Fruit fly (Drosophila melanogaster) whole organism, embryonic: Measurements from ENCODE around the gene Zir.
A peak's percentile ranks its signal among the peaks of the same experiment; 100 is the strongest.

Source experiments
- Adf1 ChIP-seq: fragments of 200-800 bp; sonication (Bioruptor generic); IDR thresholded peaks from 2 replicates; pipeline ENCODE4 v1.3.6; 2022; ENCODE audit warnings: missing biosample characterization, missing genetic modification characterization
- Bgb ChIP-seq: fragments of 200-800 bp; sonication (Bioruptor generic); IDR thresholded peaks from 2 replicates; pipeline ENCODE4 v1.3.6; 2022; ENCODE audit warnings: missing biosample characterization, missing genetic modification characterization; ENCODE audit not compliant: partially characterized antibody
- BtbVII ChIP-seq: fragments of 200-800 bp; sonication (Bioruptor generic); optimal IDR thresholded peaks from 3 replicates; lab custom pipeline; 2017; ENCODE audit warnings: missing biosample characterization, mild to moderate bottlenecking, missing genetic modification characterization
- CG10267 ChIP-seq: fragments of 200-800 bp; sonication (Bioruptor generic); optimal IDR thresholded peaks from 2 replicates; lab custom pipeline; 2018; ENCODE audit warnings: missing biosample characterization, mild to moderate bottlenecking, missing genetic modification characterization, moderate library complexity
- CG10565 ChIP-seq: fragments of 200-800 bp; sonication (Bioruptor generic); optimal IDR thresholded peaks from 3 replicates; lab custom pipeline; 2016; ENCODE audit warnings: missing biosample characterization, mild to moderate bottlenecking, missing genetic modification characterization
- CG13287 ChIP-seq: fragments of 200-800 bp; sonication (Bioruptor generic); IDR thresholded peaks from 2 replicates; pipeline ENCODE4 v1.3.6; 2022; ENCODE audit warnings: missing biosample characterization, missing genetic modification characterization; ENCODE audit not compliant: partially characterized antibody
- CG13296 ChIP-seq: fragments of 200-800 bp; sonication (Bioruptor generic); optimal IDR thresholded peaks from 3 replicates; lab custom pipeline; 2018; ENCODE audit warnings: missing biosample characterization, mild to moderate bottlenecking, missing genetic modification characterization
- CG13624 ChIP-seq: fragments of 200-800 bp; sonication (Bioruptor generic); optimal IDR thresholded peaks from 2 replicates; lab custom pipeline; 2016; ENCODE audit warnings: missing biosample characterization, missing genetic modification characterization
- CG15514 ChIP-seq: fragments of 200-800 bp; sonication (Bioruptor generic); optimal IDR thresholded peaks from 3 replicates; lab custom pipeline; 2017; ENCODE audit warnings: missing biosample characterization, missing genetic modification characterization, mild to moderate bottlenecking, moderate library complexity, missing genetic modification reagents
- CG16813 ChIP-seq: fragments of 200-800 bp; sonication (Bioruptor generic); IDR thresholded peaks from 3 replicates; pipeline ENCODE4 v1.3.6; 2022; ENCODE audit warnings: missing biosample characterization, missing genetic modification characterization; ENCODE audit not compliant: partially characterized antibody
- CG17829 ChIP-seq: fragments of 200-800 bp; optimal IDR thresholded peaks from 2 replicates; lab custom pipeline; 2019; ENCODE audit warnings: missing biosample characterization, mild to moderate bottlenecking, missing genetic modification characterization, moderate library complexity
- CG2116 ChIP-seq: fragments of 200-800 bp; sonication (Bioruptor generic); optimal IDR thresholded peaks from 3 replicates; lab custom pipeline; 2018; ENCODE audit warnings: missing biosample characterization, mild to moderate bottlenecking, missing genetic modification characterization
- CG2129 ChIP-seq: fragments of 200-800 bp; sonication (Bioruptor generic); IDR thresholded peaks from 2 replicates; pipeline ENCODE4 v1.3.6; 2022; ENCODE audit warnings: missing biosample characterization, missing genetic modification characterization; ENCODE audit not compliant: partially characterized antibody
- CG30403 ChIP-seq: fragments of 200-800 bp; sonication (Bioruptor generic); optimal IDR thresholded peaks from 3 replicates; lab custom pipeline; 2016; ENCODE audit warnings: missing biosample characterization, missing genetic modification characterization
- CG34224 ChIP-seq: fragments of 200-800 bp; sonication (Bioruptor generic); IDR thresholded peaks from 3 replicates; pipeline ENCODE4 v1.3.6; 2022; ENCODE audit warnings: missing biosample characterization, missing genetic modification characterization; ENCODE audit not compliant: partially characterized antibody
- CG34422 ChIP-seq: fragments of 200-800 bp; sonication (Bioruptor generic); IDR thresholded peaks from 3 replicates; pipeline ENCODE4 v1.3.6; 2022; ENCODE audit warnings: missing biosample characterization, missing genetic modification characterization
- CG42726 ChIP-seq: fragments of 200-800 bp; sonication (Bioruptor generic); IDR thresholded peaks from 2 replicates; pipeline ENCODE4 v1.3.6; 2022; ENCODE audit warnings: missing biosample characterization, missing genetic modification characterization; ENCODE audit not compliant: partially characterized antibody
- CG6791 ChIP-seq: fragments of 200-800 bp; sonication (Bioruptor generic); IDR thresholded peaks from 3 replicates; pipeline ENCODE4 v1.3.6; 2022; ENCODE audit warnings: missing biosample characterization, missing genetic modification characterization; ENCODE audit not compliant: partially characterized antibody
- CG7928 ChIP-seq: fragments of 200-800 bp; sonication (Bioruptor generic); optimal IDR thresholded peaks from 2 replicates; lab custom pipeline; 2017; ENCODE audit warnings: missing biosample characterization, mild to moderate bottlenecking, missing genetic modification characterization
- CG7963 ChIP-seq: fragments of 200-800 bp; sonication (Bioruptor generic); IDR thresholded peaks from 3 replicates; pipeline ENCODE4 v1.3.6; 2022; ENCODE audit warnings: missing biosample characterization, missing genetic modification characterization; ENCODE audit not compliant: partially characterized antibody
- CG9876 ChIP-seq: fragments of 200-800 bp; sonication (Bioruptor generic); optimal IDR thresholded peaks from 2 replicates; lab custom pipeline; 2016; ENCODE audit warnings: missing biosample characterization, missing genetic modification characterization
- Dll ChIP-seq: fragments of 200-800 bp; sonication (Bioruptor generic); IDR thresholded peaks from 4 replicates; pipeline ENCODE4 v1.3.6; 2022; ENCODE audit warnings: missing biosample characterization, missing genetic modification characterization; ENCODE audit not compliant: partially characterized antibody
- Fer1 ChIP-seq: fragments of 200-800 bp; sonication (Bioruptor generic); optimal IDR thresholded peaks from 2 replicates; lab custom pipeline; 2017; ENCODE audit warnings: missing biosample characterization, mild to moderate bottlenecking, missing genetic modification characterization
- HmgZ ChIP-seq: fragments of 200-800 bp; sonication (Bioruptor generic); optimal IDR thresholded peaks from 2 replicates; lab custom pipeline; 2018; ENCODE audit warnings: missing biosample characterization, mild to moderate bottlenecking, missing genetic modification characterization
- MBD-R2 ChIP-seq: fragments of 200-800 bp; sonication (Bioruptor generic); IDR thresholded peaks from 2 replicates; pipeline ENCODE4 v1.3.6; 2022; ENCODE audit warnings: missing biosample characterization, missing genetic modification characterization
- Max ChIP-seq: fragments of 200-800 bp; sonication (Bioruptor generic); optimal IDR thresholded peaks from 2 replicates; lab custom pipeline; 2016; ENCODE audit warnings: missing biosample characterization, mild to moderate bottlenecking, missing genetic modification characterization
- Med ChIP-seq: fragments of 200-800 bp; sonication (Bioruptor generic); peaks from one replicate; lab custom pipeline; 2016; ENCODE audit warnings: missing biosample characterization, missing genetic modification characterization, mild to moderate bottlenecking, inconsistent platforms, moderate library complexity
- Meics ChIP-seq: fragments of 200-800 bp; sonication (Bioruptor generic); optimal IDR thresholded peaks from 2 replicates; lab custom pipeline; 2017; ENCODE audit warnings: missing biosample characterization, mild to moderate bottlenecking, missing genetic modification characterization
- Opbp ChIP-seq: fragments of 200-800 bp; sonication (Bioruptor generic); IDR thresholded peaks from 3 replicates; pipeline ENCODE4 v1.3.6; 2022; ENCODE audit warnings: missing biosample characterization, missing genetic modification characterization; ENCODE audit not compliant: partially characterized antibody
- Scr ChIP-seq: fragments of 200-800 bp; sonication (Bioruptor generic); IDR thresholded peaks from 2 replicates; pipeline ENCODE4 v1.3.6; 2022; ENCODE audit warnings: missing biosample characterization, missing genetic modification characterization; ENCODE audit not compliant: partially characterized antibody
- Sry-β ChIP-seq: fragments of 200-800 bp; sonication (Bioruptor generic); optimal IDR thresholded peaks from 2 replicates; lab custom pipeline; 2018; ENCODE audit warnings: missing biosample characterization, mild to moderate bottlenecking, missing genetic modification characterization, moderate library complexity
- YL-1 ChIP-seq: fragments of 200-800 bp; sonication (Bioruptor generic); optimal IDR thresholded peaks from 3 replicates; lab custom pipeline; 2017; ENCODE audit warnings: missing biosample characterization, mild to moderate bottlenecking, missing genetic modification characterization
- amos ChIP-seq: fragments of 200-800 bp; sonication (Bioruptor generic); IDR thresholded peaks from 2 replicates; pipeline ENCODE4 v1.3.6; 2022; ENCODE audit warnings: missing biosample characterization, missing genetic modification characterization; ENCODE audit not compliant: partially characterized antibody
- ase ChIP-seq: fragments of 200-800 bp; sonication (Bioruptor generic); IDR thresholded peaks from 3 replicates; pipeline ENCODE4 v1.3.6; 2022; ENCODE audit warnings: missing biosample characterization, missing genetic modification characterization
- eve ChIP-seq, 2 experiments: fragments of >200 bp; optimal IDR thresholded peaks; 2 replicates each; lab custom pipeline; 2017; ENCODE audit warnings: missing biosample characterization in 2 of 2, missing genetic modification characterization in 2 of 2
- hbn ChIP-seq: fragments of 200-800 bp; sonication (Bioruptor generic); IDR thresholded peaks from 2 replicates; pipeline ENCODE4 v1.3.6; 2022; ENCODE audit warnings: missing biosample characterization, missing genetic modification characterization; ENCODE audit not compliant: partially characterized antibody
- nerfin-1 ChIP-seq: fragments of 200-800 bp; sonication (Bioruptor generic); optimal IDR thresholded peaks from 3 replicates; lab custom pipeline; 2019; ENCODE audit warnings: missing biosample characterization, mild to moderate bottlenecking, missing genetic modification characterization, moderate library complexity
- repo ChIP-seq: fragments of 200-800 bp; sonication (Bioruptor generic); optimal IDR thresholded peaks from 2 replicates; lab custom pipeline; 2016; ENCODE audit warnings: missing biosample characterization, missing genetic modification characterization
- row ChIP-seq: fragments of 200-800 bp; sonication (Bioruptor generic); IDR thresholded peaks from 3 replicates; pipeline ENCODE4 v1.3.6; 2022; ENCODE audit warnings: missing biosample characterization, missing genetic modification characterization
- sens ChIP-seq: fragments of 200-800 bp; sonication (Bioruptor generic); peaks from one replicate; lab custom pipeline; 2016; ENCODE audit warnings: missing biosample characterization, missing genetic modification characterization
- sr ChIP-seq: fragments of 200-800 bp; sonication (Bioruptor generic); IDR thresholded peaks from 3 replicates; pipeline ENCODE4 v1.3.6; 2022; ENCODE audit warnings: missing biosample characterization, missing genetic modification characterization
- tna ChIP-seq: fragments of 200-800 bp; sonication (Bioruptor generic); IDR thresholded peaks from 2 replicates; pipeline ENCODE4 v1.3.6; 2022; ENCODE audit warnings: missing biosample characterization, missing genetic modification characterization; ENCODE audit not compliant: partially characterized antibody
- trem ChIP-seq: fragments of 200-800 bp; optimal IDR thresholded peaks from 3 replicates; lab custom pipeline; 2019; ENCODE audit warnings: missing biosample characterization, mild to moderate bottlenecking, missing genetic modification characterization, moderate library complexity
- trh ChIP-seq: fragments of 200-800 bp; sonication (Bioruptor generic); optimal IDR thresholded peaks from 2 replicates; lab custom pipeline; 2016; ENCODE audit warnings: missing biosample characterization, missing genetic modification characterization
- unc-4 ChIP-seq: fragments of 200-800 bp; sonication (Bioruptor generic); IDR thresholded peaks from 2 replicates; pipeline ENCODE4 v1.3.6; 2022; ENCODE audit warnings: missing biosample characterization, missing genetic modification characterization; ENCODE audit not compliant: partially characterized antibody
- vnd ChIP-seq: fragments of 200-800 bp; sonication (Bioruptor generic); IDR thresholded peaks from 3 replicates; pipeline ENCODE4 v1.3.6; 2022; ENCODE audit warnings: missing biosample characterization, missing genetic modification characterization; ENCODE audit not compliant: partially characterized antibody
- vvl ChIP-seq: fragments of 200-800 bp; sonication (Bioruptor generic); IDR thresholded peaks from 2 replicates; pipeline ENCODE4 v1.3.6; 2022; ENCODE audit warnings: missing biosample characterization, missing genetic modification characterization
- zen2 ChIP-seq: fragments of 200-800 bp; sonication (Bioruptor generic); IDR thresholded peaks from 3 replicates; pipeline ENCODE4 v1.3.6; 2022; ENCODE audit warnings: missing biosample characterization, missing genetic modification characterization; ENCODE audit not compliant: partially characterized antibody

The Zir gene

DNA sequence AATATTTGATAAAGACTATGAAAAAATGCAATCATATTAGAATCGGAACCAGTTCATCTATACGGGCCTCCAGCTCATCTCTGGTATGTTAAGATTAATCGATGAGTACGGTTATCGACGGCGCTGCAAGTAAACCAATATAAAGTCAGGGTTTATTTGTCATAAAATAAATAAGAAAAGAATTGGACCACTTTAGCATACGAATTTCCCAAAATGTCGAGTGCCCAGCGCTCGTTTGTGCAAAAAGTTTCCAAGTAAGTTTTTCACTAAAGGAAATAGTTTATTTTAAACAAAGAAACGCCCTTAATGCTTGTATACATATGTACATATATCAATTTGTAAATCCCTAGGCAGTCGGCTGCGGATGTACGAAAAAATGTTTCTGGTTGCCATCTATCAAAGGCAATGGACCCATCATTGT, at the start of gene Zir:
TSS of gene Zir (plus strand) at position 101 of the 421 bp plus-strand sequence.
- peak; percentile 14 for TF ChIP-seq BtbVII (GFP tag; lab: Kevin White, UChicago)
- peak; percentile 58; the same call in 2 of the 3 replicates for TF ChIP-seq CG6791 (GFP tag; lab: Robert Waterston, UW)
- TF ChIP-seq trem: peak; percentile 30
- TF ChIP-seq Scr (GFP tag; lab: Robert Waterston, UW): peak; percentile 71
- peak; percentile 66; the same call in 2 of the 4 replicates for TF ChIP-seq Dll
- TF ChIP-seq eve (GFP tag; optimal IDR thresholded peaks at IDR 0.05; lab: Kevin White, UChicago): peak in 1 of 2 experiments; percentile 75
- peak; percentile 13 for TF ChIP-seq CG13624 (GFP tag; lab: Kevin White, UChicago)
- TF ChIP-seq YL-1 (GFP tag; lab: Kevin White, UChicago): peak; percentile 40
- TF ChIP-seq Fer1 (GFP tag; lab: Kevin White, UChicago): peak; percentile 42
- peak; percentile 3 for TF ChIP-seq CG30403 (GFP tag; lab: Kevin White, UChicago)
- no peak for TF ChIP-seq Max (GFP tag; lab: Kevin White, UChicago)
- peak; percentile 83 for TF ChIP-seq row (GFP tag; lab: Robert Waterston, UW)
- no peak for TF ChIP-seq repo (GFP tag; lab: Kevin White, UChicago)
- TF ChIP-seq CG15514 (GFP tag; lab: Kevin White, UChicago): peak; percentile 99
- TF ChIP-seq Sry-β: peak; percentile 88
- TF ChIP-seq CG34224 (GFP tag; lab: Robert Waterston, UW): peak; percentile 66
- TF ChIP-seq CG10565 (GFP tag; lab: Kevin White, UChicago): no peak
- TF ChIP-seq CG2129 (GFP tag; lab: Robert Waterston, UW): peak; percentile 45; the same call in 1 of the 2 replicates
- no peak for TF ChIP-seq CG9876
- TF ChIP-seq Opbp: no peak; the same call in 1 of the 3 replicates
- peak; percentile 80 for TF ChIP-seq CG13287 (GFP tag; lab: Robert Waterston, UW)
- TF ChIP-seq CG2116 (GFP tag; lab: Kevin White, UChicago): peak; percentile 33
- peak; percentile 57; the same call in 2 of the 3 replicates for TF ChIP-seq CG16813 (GFP tag; lab: Robert Waterston, UW)
- no peak for TF ChIP-seq trh
- peak; percentile 77 for TF ChIP-seq tna (GFP tag; lab: Robert Waterston, UW)
- TF ChIP-seq CG7928 (GFP tag; lab: Kevin White, UChicago): peak; percentile 7
- peak; percentile 59 for TF ChIP-seq sens (GFP tag; lab: Kevin White, UChicago)
- TF ChIP-seq CG34422 (GFP tag; lab: Robert Waterston, UW): no peak
- peak; percentile 23 for TF ChIP-seq CG17829
- peak; percentile 35; the same call in 1 of the 2 replicates for TF ChIP-seq MBD-R2 (GFP tag; lab: Robert Waterston, UW)
- 0 out of 3 replicates have a peak, but pooled peaks have one; percentile 50 for TF ChIP-seq vnd (GFP tag; lab: Robert Waterston, UW)
- peak; percentile 78 for TF ChIP-seq Bgb (GFP tag; lab: Robert Waterston, UW)
- peak; percentile 10; the same call in 1 of the 3 replicates for TF ChIP-seq zen2 (GFP tag; lab: Robert Waterston, UW)
- TF ChIP-seq HmgZ (tag; lab: Kevin White, UChicago): peak; percentile 35
- TF ChIP-seq hbn (GFP tag; lab: Robert Waterston, UW): peak; percentile 39; the same call in 1 of the 2 replicates
- TF ChIP-seq CG13296 (GFP tag; lab: Kevin White, UChicago): peak; percentile 43
- peak; percentile 83 for TF ChIP-seq Med
- TF ChIP-seq amos (GFP tag; lab: Robert Waterston, UW): peak; percentile 74; the same call in 1 of the 2 replicates
- no peak for TF ChIP-seq Meics
- TF ChIP-seq sr (GFP tag; lab: Robert Waterston, UW): no peak
- peak; percentile 58 for TF ChIP-seq Adf1 (GFP tag; lab: Robert Waterston, UW)
- TF ChIP-seq CG10267 (tag; lab: Kevin White, UChicago): peak; percentile 21
- peak; percentile 4 for TF ChIP-seq nerfin-1 (tag; lab: Kevin White, UChicago)
- peak; percentile 45; the same call in 1 of the 2 replicates for TF ChIP-seq vvl (GFP tag; lab: Robert Waterston, UW)
- TF ChIP-seq ase (GFP tag; lab: Robert Waterston, UW): no peak
- peak; percentile 67 for TF ChIP-seq unc-4 (GFP tag; lab: Robert Waterston, UW)
- no peak for TF ChIP-seq CG42726 (GFP tag; lab: Robert Waterston, UW)
- TF ChIP-seq CG7963 (GFP tag; lab: Robert Waterston, UW): peak; percentile 61; the same call in 2 of the 3 replicates
